Worm (Caenorhabditis elegans) whole organism, L4/young adult: ENCODE results near the gene ttr-19.

ENCODE experiments used
- W03F9.2 ChIP-seq: fragments of 150-350 bp; optimal IDR thresholded peaks from 2 replicates; lab custom pipeline; 2014; ENCODE audit warnings: missing biosample characterization, missing genetic modification characterization
- dao-5 ChIP-seq: sonication (generic microtip); optimal IDR thresholded peaks from 2 replicates; lab custom pipeline; 2016; ENCODE audit warnings: missing genotype, missing genetic modification characterization, moderate library complexity, missing compliant biosample characterization
- him-1 ChIP-seq: sonication (generic microtip); optimal IDR thresholded peaks from 2 replicates; lab custom pipeline; 2016; ENCODE audit warnings: missing genotype, missing genetic modification reagents, missing genetic modification characterization, missing compliant biosample characterization

Gene ttr-19

ce11 chrV:10203435-10204009 is 23.7 kb downstream of the ttr-19 start, which contains the start of gene chpf-1:
TSS of gene chpf-1 (minus strand) at chrV:10203485.
- TF ChIP-seq dao-5 (tag; lab: Kevin White, UChicago) (no peak), him-1 (tag; lab: Kevin White, UChicago) (no peak), W03F9.2 (tag; lab: Kevin White, UChicago) (no peak)

ce11 chrV:10202340-10202739 is 24.9 kb downstream of the ttr-19 start:
- TF ChIP-seq W03F9.2 (tag; lab: Kevin White, UChicago) (no peak), him-1 (tag; lab: Kevin White, UChicago) (no peak), dao-5 (tag; lab: Kevin White, UChicago) (no peak)

ce11 chrV:10201913-10202312 is 25.3 kb downstream of the ttr-19 start, which contains the start of gene ZK856.7:
TSS of gene ZK856.7 (plus strand) at chrV:10202098.
- TF ChIP-seq him-1 (tag; lab: Kevin White, UChicago), result no peak
- no peak for TF ChIP-seq W03F9.2 (tag; lab: Kevin White, UChicago)
- TF ChIP-seq dao-5 (tag; lab: Kevin White, UChicago), result no peak

ce11 chrV:10198386-10198785 is 28.8 kb downstream of the ttr-19 start, which contains the start of gene ZK856.6:
TSS of gene ZK856.6 (plus strand) at chrV:10198686.
- TF ChIP-seq W03F9.2 (tag; lab: Kevin White, UChicago) (no peak), him-1 (tag; lab: Kevin White, UChicago) (no peak), dao-5 (tag; lab: Kevin White, UChicago) (no peak)

- no peak for TF ChIP-seq W03F9.2 (tag; lab: Kevin White, UChicago)
- no peak for TF ChIP-seq him-1 (tag; lab: Kevin White, UChicago)
- TF ChIP-seq dao-5 (tag; lab: Kevin White, UChicago), result no peak
These were observed 36.0 kb downstream of the ttr-19 start for ce11 chrV:10191242-10191641.

ce11 chrV:10190081-10190556 is 37.1 kb downstream of the ttr-19 start, which contains the start of gene ZK856.5:
TSS of gene ZK856.5 (minus strand) at chrV:10190131.
- TF ChIP-seq dao-5 (tag; lab: Kevin White, UChicago), result no peak
- no peak for TF ChIP-seq him-1 (tag; lab: Kevin White, UChicago)
- no peak for TF ChIP-seq W03F9.2 (tag; lab: Kevin White, UChicago)

ce11 chrV:10185719-10186118 is 41.5 kb downstream of the ttr-19 start, which contains the start of gene ZK856.18:
TSS of gene ZK856.18 (minus strand) at chrV:10186007.
- TF ChIP-seq dao-5 (tag; lab: Kevin White, UChicago) (no peak), W03F9.2 (tag; lab: Kevin White, UChicago) (no peak), him-1 (tag; lab: Kevin White, UChicago) (no peak)

- no peak for TF ChIP-seq W03F9.2 (tag; lab: Kevin White, UChicago)
- no peak for TF ChIP-seq him-1 (tag; lab: Kevin White, UChicago)
- TF ChIP-seq dao-5 (tag; lab: Kevin White, UChicago), result no peak
These were observed 43.4 kb downstream of the ttr-19 start for ce11 chrV:10183810-10184209.

- TF ChIP-seq him-1 (tag; lab: Kevin White, UChicago) (no peak), W03F9.2 (tag; lab: Kevin White, UChicago) (no peak), dao-5 (tag; lab: Kevin White, UChicago) (no peak)
These were observed 44.2 kb downstream of the ttr-19 start, which contains the start of gene ZK856.4 for ce11 chrV:10182984-10183383. TSS of gene ZK856.4 (plus strand) at chrV:10183284.

- TF ChIP-seq him-1 (tag; lab: Kevin White, UChicago) (no peak), dao-5 (tag; lab: Kevin White, UChicago) (no peak), W03F9.2 (tag; lab: Kevin White, UChicago) (no peak)
These were observed 48.0 kb downstream of the ttr-19 start, which contains the start of gene cul-5 for ce11 chrV:10179235-10179634. TSS of gene cul-5 (plus strand) at chrV:10179535.

- no peak for TF ChIP-seq dao-5 (tag; lab: Kevin White, UChicago)
- TF ChIP-seq W03F9.2 (tag; lab: Kevin White, UChicago), result peak; percentile 55
- peak; percentile 40 for TF ChIP-seq him-1 (tag; lab: Kevin White, UChicago)
These were observed 49.1 kb downstream of the ttr-19 start for ce11 chrV:10178166-10178565.
